Fruit fly (Drosophila melanogaster): ENCODE results near the gene Trim9.

Trim9 gene

DNA sequence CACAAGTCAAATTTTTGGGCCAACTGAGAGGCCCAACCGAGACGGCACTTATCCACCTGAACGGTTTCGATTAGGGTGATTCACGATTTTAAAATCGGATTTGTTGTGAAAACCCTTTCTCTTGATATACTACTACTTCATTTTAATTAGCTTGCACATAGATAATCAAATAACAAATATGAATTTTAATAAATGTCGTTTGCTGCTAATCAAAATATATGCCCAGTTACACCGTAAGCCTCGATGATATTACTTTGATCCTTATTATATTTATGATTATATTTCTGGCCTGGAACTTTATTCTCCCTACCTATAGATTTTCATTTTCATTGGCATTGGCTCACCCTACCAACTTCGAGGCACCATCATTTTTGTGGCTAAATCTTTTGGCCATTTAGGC lies 71.2 kb downstream of the Trim9 start:
- no peak for TF ChIP-seq CG17801 (GFP tag; optimal IDR thresholded peaks at IDR 0.05; ENCODE audit: partially characterized antibody)

DNA sequence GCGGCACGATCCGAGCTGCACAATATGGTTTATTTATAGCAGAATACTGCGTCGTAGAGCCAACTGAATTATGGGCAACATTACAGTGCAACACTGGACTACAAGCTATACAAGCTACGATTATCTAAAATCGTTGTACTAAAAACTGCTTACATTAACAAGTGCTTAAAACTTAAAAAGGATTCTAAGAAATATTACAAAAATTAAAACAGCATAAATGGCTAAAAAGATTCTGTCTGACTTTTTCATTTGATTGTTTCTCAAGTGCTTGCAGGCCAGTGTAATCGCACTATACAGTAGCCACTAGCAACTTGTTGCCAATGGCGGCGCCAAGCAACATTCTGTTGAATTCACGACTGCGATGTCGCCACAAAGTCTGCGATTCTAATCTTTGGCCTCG lies 72.1 kb downstream of the Trim9 start:
- TF ChIP-seq CG17801 (GFP tag; optimal IDR thresholded peaks at IDR 0.05; ENCODE audit: partially characterized antibody) = no peak

DNA sequence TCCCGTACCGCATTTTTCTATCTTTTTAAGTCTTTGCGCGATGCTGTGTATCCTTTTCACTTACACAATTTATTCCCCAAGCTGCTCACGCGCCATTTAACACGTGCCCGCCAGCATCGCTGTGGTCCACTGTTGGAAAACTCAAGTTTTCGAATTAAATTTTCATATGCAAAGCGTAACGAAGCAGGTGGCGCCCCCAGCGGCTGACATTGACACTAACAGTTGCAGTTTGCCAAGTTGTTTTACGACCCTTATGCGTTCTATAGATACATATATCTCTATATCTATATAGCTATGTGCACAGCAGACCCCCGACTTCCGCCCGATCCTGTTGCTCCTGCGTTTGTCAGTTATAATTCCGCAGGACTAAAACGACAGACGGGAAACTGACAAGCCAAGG lies 81.3 kb downstream of the Trim9 start:
- no peak for TF ChIP-seq CG17801 (GFP tag; optimal IDR thresholded peaks at IDR 0.05; ENCODE audit: partially characterized antibody)

DNA sequence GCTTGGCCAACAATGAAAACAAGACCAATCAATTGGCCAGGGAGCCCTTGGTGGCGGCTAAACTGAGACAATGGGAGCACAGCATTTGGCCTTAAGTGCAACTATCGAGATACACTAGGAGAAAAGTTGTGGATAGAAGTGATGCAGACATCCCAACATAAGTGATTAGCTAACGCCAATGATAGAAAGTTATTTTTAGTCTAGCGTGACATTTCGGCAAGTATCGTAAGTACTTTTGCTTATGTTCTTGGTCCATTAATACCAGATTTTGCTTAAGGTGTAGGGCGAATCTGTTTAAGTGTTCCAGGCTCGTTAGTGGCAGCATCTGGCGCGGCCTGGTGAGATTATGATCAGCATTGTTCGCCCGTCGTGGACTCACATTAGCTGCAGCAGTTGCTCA lies 88.0 kb downstream of the Trim9 start:
- TF ChIP-seq CG17801 (GFP tag; optimal IDR thresholded peaks at IDR 0.05; ENCODE audit: partially characterized antibody) = no peak

DNA sequence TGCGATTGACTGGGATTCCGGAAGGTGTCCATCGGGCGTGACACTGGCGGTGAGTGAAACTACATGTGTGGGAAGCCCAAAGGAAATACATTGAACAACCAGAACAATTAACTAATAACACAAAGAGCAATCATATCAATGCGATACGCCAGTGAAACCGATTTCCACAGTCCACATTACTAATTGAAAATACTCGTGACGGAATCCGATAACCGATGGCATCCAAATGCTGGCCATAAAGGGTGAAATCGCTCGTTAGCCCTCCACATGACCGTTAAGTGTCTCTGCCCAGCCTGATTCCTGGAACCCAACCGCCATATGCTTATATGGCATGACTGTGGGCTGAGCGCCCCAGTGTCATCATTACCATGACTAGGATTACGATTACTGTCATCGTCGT lies 93.7 kb downstream of the Trim9 start, which contains the start of gene CG7329:
Gene CG7329 (minus strand): TSS at position 101 of the 400 bp plus-strand sequence.
- no peak for TF ChIP-seq CG17801 (GFP tag; optimal IDR thresholded peaks at IDR 0.05; ENCODE audit: partially characterized antibody)

DNA sequence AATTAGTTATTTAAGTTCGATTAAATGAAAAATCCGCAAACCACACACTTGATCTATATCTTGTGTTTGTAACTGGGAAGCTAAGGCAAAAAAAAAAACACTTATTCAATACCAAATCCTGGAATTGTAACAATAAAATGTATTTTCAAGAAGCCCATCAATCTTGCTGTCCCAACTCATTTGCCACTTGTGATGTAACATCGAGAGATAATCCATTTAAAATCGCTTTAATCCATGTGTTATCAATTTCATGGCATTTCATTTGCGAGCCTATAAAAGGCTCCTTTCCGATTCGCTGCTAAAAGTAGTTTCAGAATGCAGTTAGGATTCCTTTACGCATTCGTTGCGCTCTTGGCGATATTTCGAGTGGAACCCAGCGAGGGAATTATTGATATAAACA lies 94.9 kb downstream of the Trim9 start, which contains the start of gene CG31872:
Gene CG31872 (plus strand): TSS at position 301 of the 400 bp plus-strand sequence.
- TF ChIP-seq CG17801 (GFP tag; optimal IDR thresholded peaks at IDR 0.05; ENCODE audit: partially characterized antibody) = no peak

DNA sequence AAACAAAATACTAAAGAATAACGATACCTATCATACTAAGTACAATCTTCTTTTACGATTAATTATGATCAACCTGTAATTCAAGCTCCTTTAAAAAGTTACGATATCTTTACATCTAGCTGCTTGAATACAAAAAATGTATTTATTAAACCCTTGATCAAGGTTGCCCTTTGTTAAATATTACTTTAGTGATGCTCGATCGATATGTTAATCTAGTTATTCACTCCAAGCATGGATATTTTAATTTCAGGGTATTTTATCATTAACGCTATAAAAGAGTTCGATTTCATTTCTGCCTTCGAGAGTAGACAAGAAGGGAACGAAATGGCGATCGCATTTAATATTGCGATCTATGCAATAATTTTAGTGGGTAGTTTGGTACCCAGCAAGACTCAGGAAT lies 99.0 kb downstream of the Trim9 start, which contains the start of gene CG18284:
Gene CG18284 (plus strand): TSS at position 301 of the 400 bp plus-strand sequence.
- no peak for TF ChIP-seq CG17801 (GFP tag; optimal IDR thresholded peaks at IDR 0.05; ENCODE audit: partially characterized antibody)

DNA sequence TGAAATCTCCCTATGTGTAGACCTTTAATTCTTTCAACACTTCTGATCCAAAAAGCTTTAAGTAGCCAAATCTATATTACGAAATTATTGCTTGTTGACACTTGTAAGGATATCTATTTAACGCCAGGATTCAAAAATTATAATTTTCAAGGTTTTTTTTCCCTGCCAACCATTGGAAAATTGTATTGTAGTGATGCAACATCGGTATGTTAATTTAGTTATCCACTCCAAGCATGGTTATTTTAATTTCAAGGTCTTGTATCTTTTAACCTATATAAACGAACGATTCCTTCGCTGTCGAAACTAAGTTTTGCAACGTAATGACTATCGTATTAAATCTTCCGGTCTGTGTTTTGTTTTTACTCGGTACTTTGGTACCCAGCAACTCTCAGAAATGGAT lies 101.4 kb downstream of the Trim9 start, which contains the start of gene CG17097:
Gene CG17097 (plus strand): TSS at position 301 of the 400 bp plus-strand sequence.
- TF ChIP-seq CG17801 (GFP tag; optimal IDR thresholded peaks at IDR 0.05; ENCODE audit: partially characterized antibody) = no peak

DNA sequence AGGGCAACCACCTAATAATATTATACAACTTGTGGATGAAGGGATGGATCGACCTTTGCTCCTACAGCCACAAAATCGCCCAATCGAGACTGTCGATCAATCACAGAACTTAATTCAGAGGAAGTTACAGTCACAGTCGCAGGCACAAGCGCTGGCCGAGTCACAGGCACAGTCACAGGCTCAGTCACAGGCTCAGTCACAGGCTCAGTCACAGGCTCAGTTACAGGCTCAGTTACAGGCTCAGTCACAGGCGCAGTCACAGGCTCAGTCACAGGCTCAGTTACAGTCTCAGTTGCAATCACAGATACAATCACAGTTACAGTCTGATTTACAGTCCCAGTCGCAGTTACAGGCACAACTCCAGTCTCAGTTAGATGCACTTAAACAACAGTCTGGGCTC lies 102.0 kb downstream of the Trim9 start:
- no peak for TF ChIP-seq CG17801 (GFP tag; optimal IDR thresholded peaks at IDR 0.05; ENCODE audit: partially characterized antibody)

DNA sequence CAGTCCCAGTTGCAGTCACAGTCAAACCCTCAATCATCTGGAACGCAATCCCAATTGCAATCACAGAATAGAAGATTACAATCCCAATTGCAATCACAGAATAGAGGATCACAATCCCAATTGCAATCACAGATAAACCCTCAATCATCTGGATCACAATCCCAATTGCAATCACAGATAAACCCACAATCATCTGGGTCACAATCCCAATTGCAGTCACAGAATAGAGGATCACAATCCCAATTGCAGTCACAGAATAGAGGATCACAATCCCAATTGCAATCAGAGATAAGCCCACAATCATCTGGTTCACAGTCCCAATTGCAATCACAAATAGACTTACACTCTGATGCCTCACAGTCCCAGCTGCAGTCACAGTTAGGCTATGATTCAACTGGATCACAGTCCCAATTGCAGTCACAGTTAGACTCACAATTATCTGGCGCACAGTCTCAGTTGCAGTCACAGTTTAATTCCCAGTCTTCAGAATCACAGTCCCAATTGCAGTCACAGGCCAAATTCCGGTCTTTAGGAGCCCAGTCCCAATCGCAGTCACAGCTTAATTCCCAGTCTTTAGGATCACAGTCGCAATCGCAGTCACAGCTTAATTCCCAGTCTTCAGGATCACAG lies 103.2 kb downstream of the Trim9 start:
- TF ChIP-seq CG17801 (GFP tag; optimal IDR thresholded peaks at IDR 0.05; ENCODE audit: partially characterized antibody) = no peak

DNA sequence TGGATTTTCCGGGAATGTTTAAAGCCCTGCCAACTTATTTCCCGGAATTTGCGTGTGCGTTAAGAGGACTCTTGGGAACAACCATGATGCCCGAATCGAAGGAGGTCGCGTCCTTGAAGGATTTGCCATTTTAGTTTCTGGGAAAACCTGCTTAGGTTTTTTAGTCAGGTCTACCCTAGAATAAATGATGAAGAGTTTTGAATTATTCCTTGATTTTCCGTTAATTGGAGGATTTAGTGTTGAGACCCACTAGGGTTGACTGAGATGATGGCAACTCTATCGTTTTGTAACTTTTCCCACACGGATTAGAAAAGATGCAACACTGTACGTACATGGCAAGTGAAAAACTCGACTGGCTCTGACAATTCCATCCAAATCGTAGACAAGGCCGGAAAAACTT lies 106.6 kb downstream of the Trim9 start, which contains the start of gene dbf:
Gene dbf (plus strand): TSS at position 301 of the 400 bp plus-strand sequence.
- no peak for TF ChIP-seq CG17801 (GFP tag; optimal IDR thresholded peaks at IDR 0.05; ENCODE audit: partially characterized antibody)

DNA sequence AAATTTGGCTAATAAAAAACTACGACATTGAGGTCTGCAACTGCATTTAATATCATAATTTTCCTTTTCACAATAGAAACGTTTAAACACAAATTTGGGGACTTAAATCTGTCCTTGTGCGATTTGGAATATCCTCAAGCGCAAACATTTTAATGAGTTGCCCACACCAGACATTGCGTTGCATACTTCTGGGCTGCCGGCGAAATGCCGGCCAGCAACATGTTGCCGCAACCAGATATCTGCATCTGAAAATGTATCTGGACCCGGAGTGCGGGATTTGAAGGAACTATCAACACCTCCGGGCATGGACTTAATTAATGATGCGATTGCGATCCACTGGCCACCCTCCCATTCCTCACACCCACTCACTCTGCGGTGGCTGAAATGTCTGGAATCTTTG lies 109.8 kb downstream of the Trim9 start:
- TF ChIP-seq CG17801 (GFP tag; optimal IDR thresholded peaks at IDR 0.05; ENCODE audit: partially characterized antibody) = no peak

DNA sequence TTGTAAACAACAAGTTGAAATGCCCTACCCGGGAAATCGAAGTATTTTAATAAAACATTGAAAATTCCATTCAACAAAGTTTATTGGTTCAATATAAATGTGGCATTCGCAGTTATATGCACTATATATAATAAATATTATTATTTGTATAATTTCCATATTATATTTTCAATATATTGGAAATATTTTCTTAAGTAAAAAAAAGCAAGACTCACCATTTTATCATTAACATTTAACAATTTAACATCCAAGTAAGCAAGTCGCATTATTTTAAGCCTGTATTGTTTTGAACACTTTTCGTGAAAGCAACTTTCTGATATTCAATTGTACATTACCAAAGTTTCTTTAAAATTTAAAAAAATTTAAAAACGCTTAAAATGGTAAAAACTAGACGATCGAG lies 113.3 kb downstream of the Trim9 start, which contains the start of gene CG45690:
Gene CG45690 (plus strand): TSS at position 301 of the 400 bp plus-strand sequence.
- no peak for TF ChIP-seq CG17801 (GFP tag; optimal IDR thresholded peaks at IDR 0.05; ENCODE audit: partially characterized antibody)

DNA sequence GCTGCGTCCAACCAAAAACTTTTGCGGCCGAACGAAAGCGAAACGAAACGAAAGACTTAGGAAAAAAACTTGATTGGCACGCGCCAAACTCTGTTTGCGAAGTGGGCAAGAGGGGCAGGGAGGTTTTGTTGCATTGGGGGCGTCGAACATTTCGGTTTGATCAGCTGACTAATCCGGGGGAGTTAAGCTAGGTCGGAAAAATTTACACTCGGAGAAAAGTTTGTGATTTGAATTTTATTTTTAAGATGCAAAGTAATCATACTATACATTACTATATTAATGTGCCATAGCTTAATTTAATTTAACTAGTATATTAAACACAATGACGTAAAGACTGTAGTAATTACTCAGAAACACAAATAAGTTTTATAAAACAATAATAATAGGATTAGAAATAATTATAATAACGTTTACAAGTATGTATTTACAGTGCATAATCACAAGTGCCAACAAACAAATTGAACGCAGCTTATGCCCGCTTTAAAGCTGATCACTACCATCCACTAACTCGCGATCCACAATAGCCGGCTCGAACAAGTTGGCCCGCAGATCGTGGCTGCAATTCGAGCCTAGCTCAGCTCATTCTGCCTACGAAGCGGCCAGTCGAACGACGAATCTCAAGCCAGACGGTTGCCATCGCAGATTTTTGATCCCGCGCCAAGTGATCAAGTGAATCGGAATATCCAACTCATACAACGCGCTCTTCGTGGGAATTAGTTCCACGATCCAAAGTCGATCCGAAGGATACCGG lies 117.0 kb downstream of the Trim9 start, which contains the start of gene CG31871:
Gene CG31871 (plus strand): TSS at position 592 of the 751 bp plus-strand sequence.
- no peak for TF ChIP-seq CG17801 (GFP tag; optimal IDR thresholded peaks at IDR 0.05; ENCODE audit: partially characterized antibody)

DNA sequence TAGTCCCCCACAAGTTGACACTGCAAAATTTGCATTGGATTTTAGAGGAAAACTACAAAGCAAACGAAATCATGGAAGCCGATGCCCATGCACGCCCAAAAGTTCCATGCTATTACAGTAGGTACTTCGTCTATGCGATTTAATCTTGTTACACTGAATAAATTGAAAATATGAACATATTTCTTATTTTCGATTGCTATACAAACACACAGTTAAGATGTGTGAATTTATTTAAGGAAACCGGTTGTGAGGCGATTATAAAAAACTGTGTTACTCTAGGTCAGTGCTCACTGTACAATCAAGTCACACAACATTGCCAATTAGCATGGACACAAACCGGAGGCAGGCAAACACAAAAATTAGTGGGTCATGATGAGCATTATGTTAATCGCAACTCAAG lies 120.9 kb downstream of the Trim9 start:
- TF ChIP-seq CG17801 (GFP tag; optimal IDR thresholded peaks at IDR 0.05; ENCODE audit: partially characterized antibody) = no peak

DNA sequence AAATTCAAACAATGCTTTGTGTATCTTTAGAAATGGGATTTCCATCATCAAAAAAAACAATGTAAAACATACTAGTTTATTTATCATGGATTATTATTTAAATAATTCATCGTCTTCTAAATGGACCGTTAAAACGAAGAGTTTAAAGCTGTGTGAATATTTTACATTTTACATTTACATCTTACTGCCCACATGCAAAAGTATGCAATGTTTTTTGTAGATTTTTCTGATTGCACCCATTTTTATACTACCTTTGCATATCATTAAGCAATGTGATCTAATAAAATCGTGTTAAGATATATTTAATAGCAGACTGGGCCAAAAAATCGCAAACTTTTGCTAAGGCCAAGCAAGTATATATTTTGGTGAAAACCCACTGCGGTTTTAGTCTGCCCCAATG lies 126.8 kb downstream of the Trim9 start:
- no peak for TF ChIP-seq CG17801 (GFP tag; optimal IDR thresholded peaks at IDR 0.05; ENCODE audit: partially characterized antibody)

Measured in ovary, adult (tissue).